Worm (Caenorhabditis elegans) whole organism, late embryonic: ENCODE measurements around the gene F08F8.10.

Source experiments
- C38D4.7 ChIP-seq: fragments of 200-800 bp; sonication (Bioruptor generic); optimal IDR thresholded peaks from 2 replicates; lab custom pipeline; 2018; ENCODE audit warnings: mild to moderate bottlenecking, missing genetic modification characterization, moderate library complexity, missing compliant biosample characterization
- K09A11.1 ChIP-seq: sonication (generic microtip); optimal IDR thresholded peaks from 2 replicates; lab custom pipeline; 2017; ENCODE audit warnings: antibody characterized with exemption, mild to moderate bottlenecking, missing genetic modification characterization, missing compliant biosample characterization; ENCODE audit not compliant: insufficient read depth
- ceh-18 ChIP-seq: sonication (generic microtip); optimal IDR thresholded peaks from 2 replicates; lab custom pipeline; 2016; ENCODE audit warnings: missing genetic modification characterization, missing compliant biosample characterization
- ceh-19 ChIP-seq: fragments of 200-800 bp; sonication (Bioruptor generic); optimal IDR thresholded peaks from 2 replicates; lab custom pipeline; 2018; ENCODE audit warnings: mild to moderate bottlenecking, missing genetic modification characterization, missing compliant biosample characterization
- ceh-2 ChIP-seq: sonication (generic microtip); optimal IDR thresholded peaks from 2 replicates; lab custom pipeline; 2016; ENCODE audit warnings: missing genotype, missing genetic modification characterization, missing compliant biosample characterization
- ceh-24 ChIP-seq: sonication (generic microtip); optimal IDR thresholded peaks from 2 replicates; lab custom pipeline; 2016; ENCODE audit warnings: mild to moderate bottlenecking, missing genetic modification characterization, missing compliant biosample characterization
- ceh-31 ChIP-seq: sonication (generic microtip); optimal IDR thresholded peaks from 2 replicates; lab custom pipeline; 2016; ENCODE audit warnings: missing genetic modification characterization, missing compliant biosample characterization
- ceh-34 ChIP-seq: sonication (generic microtip); optimal IDR thresholded peaks from 2 replicates; lab custom pipeline; 2016; ENCODE audit warnings: mild to moderate bottlenecking, missing genetic modification characterization, missing compliant biosample characterization
- ceh-45 ChIP-seq: fragments of 200-800 bp; sonication (Bioruptor generic); IDR thresholded peaks from 2 replicates; pipeline ENCODE4 v1.3.6; 2022; ENCODE audit warnings: missing genetic modification reagents, missing genetic modification characterization, missing compliant biosample characterization
- ceh-48 ChIP-seq: sonication (generic microtip); optimal IDR thresholded peaks from 2 replicates; lab custom pipeline; 2016; ENCODE audit warnings: missing genetic modification characterization, inconsistent platforms, missing compliant biosample characterization
- ceh-6 ChIP-seq: fragments of 200-800 bp; sonication (Bioruptor generic); optimal IDR thresholded peaks from 2 replicates; lab custom pipeline; 2018; ENCODE audit warnings: mild to moderate bottlenecking, missing genetic modification characterization, missing compliant biosample characterization
- dve-1 ChIP-seq: sonication (generic microtip); optimal IDR thresholded peaks from 2 replicates; lab custom pipeline; 2017; ENCODE audit warnings: antibody characterized with exemption, mild to moderate bottlenecking, missing genetic modification characterization, missing compliant biosample characterization
- elt-4 ChIP-seq: sonication (generic microtip); optimal IDR thresholded peaks from 2 replicates; lab custom pipeline; 2016; ENCODE audit warnings: missing genetic modification characterization, missing compliant biosample characterization
- ets-4 ChIP-seq: sonication (generic microtip); optimal IDR thresholded peaks from 2 replicates; lab custom pipeline; 2016; ENCODE audit warnings: missing genetic modification characterization, missing compliant biosample characterization
- fkh-6 ChIP-seq: sonication (generic microtip); optimal IDR thresholded peaks from 2 replicates; lab custom pipeline; 2016; ENCODE audit warnings: missing genetic modification characterization, missing compliant biosample characterization
- hlh-30 ChIP-seq: sonication (generic microtip); optimal IDR thresholded peaks from 2 replicates; lab custom pipeline; 2017; ENCODE audit warnings: antibody characterized with exemption, missing genetic modification characterization, missing compliant biosample characterization; ENCODE audit not compliant: insufficient read depth
- hlh-8 ChIP-seq: sonication (generic microtip); optimal IDR thresholded peaks from 2 replicates; lab custom pipeline; 2016; ENCODE audit warnings: missing genotype, missing genetic modification characterization, missing compliant biosample characterization
- lin-11 ChIP-seq: fragments of 200-800 bp; sonication (Bioruptor generic); optimal IDR thresholded peaks from 2 replicates; lab custom pipeline; 2018; ENCODE audit warnings: mild to moderate bottlenecking, missing genetic modification characterization, missing compliant biosample characterization
- madf-2 ChIP-seq: sonication (generic microtip); optimal IDR thresholded peaks from 2 replicates; lab custom pipeline; 2017; ENCODE audit warnings: missing genetic modification characterization, missing compliant biosample characterization
- nfya-1 ChIP-seq: sonication (generic microtip); optimal IDR thresholded peaks from 2 replicates; lab custom pipeline; 2017; ENCODE audit warnings: missing genetic modification characterization, mild to moderate bottlenecking, missing compliant biosample characterization, antibody characterized with exemption, moderate library complexity
- odd-2 ChIP-seq: sonication (generic microtip); optimal IDR thresholded peaks from 2 replicates; lab custom pipeline; 2017; ENCODE audit warnings: antibody characterized with exemption, mild to moderate bottlenecking, missing genetic modification characterization, missing compliant biosample characterization
- pag-3 ChIP-seq: sonication (generic microtip); optimal IDR thresholded peaks from 2 replicates; lab custom pipeline; 2016; ENCODE audit warnings: missing compliant biosample characterization, missing genetic modification characterization, borderline replicate concordance
- pax-1 ChIP-seq: fragments of 150-350 bp; optimal IDR thresholded peaks from 2 replicates; lab custom pipeline; 2014; ENCODE audit warnings: missing biosample characterization, missing genetic modification characterization
- pha-2 ChIP-seq: sonication (generic microtip); optimal IDR thresholded peaks from 2 replicates; lab custom pipeline; 2017; ENCODE audit warnings: mild to moderate bottlenecking, missing genetic modification characterization, missing compliant biosample characterization
- pros-1 ChIP-seq: fragments of 150-350 bp; optimal IDR thresholded peaks from 2 replicates; lab custom pipeline; 2014; ENCODE audit warnings: missing biosample characterization, missing genetic modification reagents, missing genetic modification characterization
- rnt-1 ChIP-seq: sonication (generic microtip); optimal IDR thresholded peaks from 2 replicates; lab custom pipeline; 2016; ENCODE audit warnings: missing genetic modification characterization, missing compliant biosample characterization
- sdc-2 ChIP-seq: sonication (generic microtip); optimal IDR thresholded peaks from 2 replicates; lab custom pipeline; 2016; ENCODE audit warnings: missing genotype, missing genetic modification characterization, missing compliant biosample characterization
- sox-4 ChIP-seq: sonication (generic microtip); optimal IDR thresholded peaks from 2 replicates; lab custom pipeline; 2017; ENCODE audit warnings: mild to moderate bottlenecking, missing genetic modification characterization, inconsistent platforms, missing compliant biosample characterization
- tbx-7 ChIP-seq: sonication (generic microtip); optimal IDR thresholded peaks from 2 replicates; lab custom pipeline; 2016; ENCODE audit warnings: missing genotype, missing genetic modification characterization, missing compliant biosample characterization
- ttx-3 ChIP-seq: sonication (generic microtip); optimal IDR thresholded peaks from 2 replicates; lab custom pipeline; 2016; ENCODE audit warnings: missing genetic modification reagents, missing genetic modification characterization, missing compliant biosample characterization
- unc-3 ChIP-seq, 2 experiments: fragments of 200-800 bp in 1 of 2; sonication (Bioruptor generic) in 1 of 2; sonication (generic microtip) in 1 of 2; conservative IDR thresholded peaks in 1 of 2; optimal IDR thresholded peaks in 1 of 2; 2 replicates each; pipeline versions ENCODE4 v1.3.6 to Lab custom; 2016 to 2022; ENCODE audit warnings: missing compliant biosample characterization in 2 of 2, missing genetic modification characterization in 2 of 2, missing genetic modification reagents in 1 of 2
- unc-55 ChIP-seq: sonication (generic microtip); optimal IDR thresholded peaks from 2 replicates; lab custom pipeline; 2017; ENCODE audit warnings: missing biosample characterization, missing genetic modification reagents, missing genetic modification characterization
- zip-5 ChIP-seq: sonication (generic microtip); optimal IDR thresholded peaks from 2 replicates; lab custom pipeline; 2016; ENCODE audit warnings: missing genetic modification characterization, missing compliant biosample characterization
- ztf-16 ChIP-seq: sonication (generic microtip); optimal IDR thresholded peaks from 2 replicates; lab custom pipeline; 2017; ENCODE audit warnings: missing genetic modification characterization, missing compliant biosample characterization

The F08F8.10 gene

ce11 chrIII:7319390-7319789, 37.8 kb downstream of the F08F8.10 start, which contains the start of gene F56C9.8:
Gene F56C9.8, minus strand, starts transcription at chrIII:7319509.
- TF ChIP-seq pax-1 (tag; lab: Kevin White, UChicago) (no peak), ets-4 (no peak), sox-4 (tag; lab: Kevin White, UChicago) (no peak), dve-1 (no peak), hlh-30 (tag; lab: Kevin White, UChicago) (no peak), unc-3 (GFP tag; conservative IDR thresholded peaks at IDR 0.05; lab: Robert Waterston, UW) (no peak), unc-3 (tag; optimal IDR thresholded peaks at IDR 0.05; lab: Kevin White, UChicago) (no peak), odd-2 (tag; lab: Kevin White, UChicago) (no peak), hlh-8 (tag; lab: Kevin White, UChicago) (no peak), ceh-31 (tag; lab: Kevin White, UChicago) (no peak), lin-11 (no peak)

ce11 chrIII:7317354-7317753, 39.8 kb downstream of the F08F8.10 start:
- TF ChIP-seq unc-3 (GFP tag; conservative IDR thresholded peaks at IDR 0.05; lab: Robert Waterston, UW) (no peak), unc-3 (tag; optimal IDR thresholded peaks at IDR 0.05; lab: Kevin White, UChicago) (no peak), madf-2 (no peak), ceh-19 (GFP tag; lab: Kevin White, UChicago) (peak; percentile 33), pax-1 (tag; lab: Kevin White, UChicago) (peak; percentile 14), fkh-6 (tag; lab: Kevin White, UChicago) (no peak)

- TF ChIP-seq rnt-1 (no peak), ceh-2 (tag; lab: Kevin White, UChicago) (no peak), ceh-34 (tag; lab: Kevin White, UChicago) (no peak), ceh-6 (GFP tag; lab: Kevin White, UChicago) (no peak), ceh-18 (tag; lab: Kevin White, UChicago) (no peak), C38D4.7 (GFP tag; lab: Kevin White, UChicago) (no peak), pag-3 (tag; lab: Kevin White, UChicago) (no peak), ceh-19 (GFP tag; lab: Kevin White, UChicago) (no peak), elt-4 (tag; lab: Kevin White, UChicago) (no peak), zip-5 (tag; lab: Kevin White, UChicago) (no peak), ztf-16 (tag; lab: Kevin White, UChicago) (no peak), unc-3 (GFP tag; conservative IDR thresholded peaks at IDR 0.05; lab: Robert Waterston, UW) (no peak), unc-3 (tag; optimal IDR thresholded peaks at IDR 0.05; lab: Kevin White, UChicago) (no peak), tbx-7 (no peak), unc-55 (GFP tag; lab: Kevin White, UChicago) (no peak), nfya-1 (tag; lab: Kevin White, UChicago) (no peak), pros-1 (tag; lab: Kevin White, UChicago) (no peak), ceh-45 (GFP tag; lab: Robert Waterston, UW) (no peak), ceh-24 (tag; lab: Kevin White, UChicago) (no peak)
Observed at ce11 chrIII:7314927-7315547, 42.2 kb downstream of the F08F8.10 start, which contains the start of gene nspg-6. Gene nspg-6, minus strand, starts transcription at chrIII:7314977.

- TF ChIP-seq ceh-48 (tag; lab: Kevin White, UChicago) (no peak), pha-2 (tag; lab: Kevin White, UChicago) (no peak), pax-1 (tag; lab: Kevin White, UChicago) (no peak), K09A11.1 (no peak), sdc-2 (tag; lab: Kevin White, UChicago) (no peak), lin-11 (no peak), madf-2 (no peak), ttx-3 (tag; lab: Kevin White, UChicago) (no peak)
Observed at ce11 chrIII:7314473-7314872, 42.7 kb downstream of the F08F8.10 start.
